Worm (Caenorhabditis elegans) whole organism, young adult: ENCODE measurements around the gene T04A6.1.

Experiments used
- B0035.1 ChIP-seq: sonication (generic microtip); optimal IDR thresholded peaks from 2 replicates; lab custom pipeline; 2016; ENCODE audit warnings: missing genetic modification characterization, mild to moderate bottlenecking, missing compliant biosample characterization, missing genotype, missing genetic modification reagents
- F49E8.2 ChIP-seq: sonication (generic microtip); optimal IDR thresholded peaks from 3 replicates; lab custom pipeline; 2017; ENCODE audit warnings: missing genetic modification characterization, mild to moderate bottlenecking, missing compliant biosample characterization, antibody characterized with exemption, moderate library complexity; ENCODE audit not compliant: insufficient read depth
- Y95B8A.8 ChIP-seq: fragments of 200-800 bp; sonication (Bioruptor generic); IDR thresholded peaks from 2 replicates; pipeline ENCODE4 v1.3.6; 2022; ENCODE audit warnings: missing genetic modification reagents, missing genetic modification characterization, missing compliant biosample characterization
- bed-2 ChIP-seq: fragments of 200-800 bp; sonication (Bioruptor generic); IDR thresholded peaks from 2 replicates; pipeline ENCODE4 v1.3.6; 2022; ENCODE audit warnings: missing genetic modification reagents, missing genetic modification characterization, missing compliant biosample characterization
- ets-4 ChIP-seq: fragments of 200-800 bp; sonication (Bioruptor generic); optimal IDR thresholded peaks from 2 replicates; lab custom pipeline; 2018; ENCODE audit warnings: mild to moderate bottlenecking, missing genetic modification characterization, missing compliant biosample characterization
- lsl-1 ChIP-seq: fragments of 200-800 bp; sonication (Bioruptor generic); optimal IDR thresholded peaks from 2 replicates; lab custom pipeline; 2018; ENCODE audit warnings: mild to moderate bottlenecking, missing genetic modification characterization, moderate library complexity, missing compliant biosample characterization
- nhr-80 ChIP-seq: sonication (generic microtip); optimal IDR thresholded peaks from 2 replicates; lab custom pipeline; 2016; ENCODE audit warnings: missing genetic modification characterization, missing compliant biosample characterization
- snpc-1.1 ChIP-seq: sonication (generic microtip); optimal IDR thresholded peaks from 2 replicates; lab custom pipeline; 2017; ENCODE audit warnings: missing genetic modification characterization, mild to moderate bottlenecking, missing compliant biosample characterization, antibody characterized with exemption, moderate library complexity, missing genotype, missing genetic modification reagents; ENCODE audit not compliant: insufficient read depth
- unc-62 ChIP-seq: fragments of 150-350 bp; optimal IDR thresholded peaks from 2 replicates; lab custom pipeline; 2014; ENCODE audit warnings: missing biosample characterization, missing genetic modification reagents, missing genetic modification characterization
- ztf-26 ChIP-seq: sonication (generic microtip); optimal IDR thresholded peaks from 2 replicates; lab custom pipeline; 2017; ENCODE audit warnings: missing genetic modification characterization, missing compliant biosample characterization

ce11 chrIII:7593285-7593928 is 22.9 kb upstream of the T04A6.1 start, which contains the start of gene R13A5.11:
- no peak for TF ChIP-seq unc-62 (GFP tag; lab: Kevin White, UChicago)
- no peak for TF ChIP-seq F49E8.2
- TF ChIP-seq ztf-26 (tag; lab: Kevin White, UChicago) = no peak
- no peak for TF ChIP-seq nhr-80 (tag; lab: Kevin White, UChicago)
- TF ChIP-seq Y95B8A.8 = no peak
- TF ChIP-seq B0035.1 (tag; lab: Kevin White, UChicago) = no peak
- no peak for TF ChIP-seq snpc-1.1 (tag; lab: Kevin White, UChicago)
- no peak for TF ChIP-seq lsl-1 (GFP tag; lab: Kevin White, UChicago)
- TF ChIP-seq ets-4 (GFP tag; lab: Kevin White, UChicago) = no peak
- TF ChIP-seq bed-2 = no peak
